Fruit fly (Drosophila melanogaster) whole organism, embryonic: ENCODE results near the gene mthl2.

ENCODE experiments used
- Atf3 ChIP-seq: fragments of 200-800 bp; sonication (Bioruptor generic); optimal IDR thresholded peaks from 3 replicates; lab custom pipeline; 2016; ENCODE audit warnings: missing biosample characterization, missing genetic modification characterization
- Blimp-1 ChIP-seq: fragments of 200-800 bp; sonication (Bioruptor generic); optimal IDR thresholded peaks from 3 replicates; lab custom pipeline; 2018; ENCODE audit warnings: missing biosample characterization, missing genetic modification characterization, mild to moderate bottlenecking, moderate library complexity, missing genetic modification reagents
- C15 ChIP-seq: fragments of 200-800 bp; sonication (Bioruptor generic); IDR thresholded peaks from 3 replicates; pipeline ENCODE4 v1.3.6; 2022; ENCODE audit warnings: missing biosample characterization, missing genetic modification characterization
- CG1024 ChIP-seq: fragments of 200-800 bp; sonication (Bioruptor generic); IDR thresholded peaks from 2 replicates; pipeline ENCODE4 v1.3.6; 2022; ENCODE audit warnings: missing biosample characterization, missing genetic modification characterization
- CG11093 ChIP-seq: fragments of 200-800 bp; sonication (Bioruptor generic); IDR thresholded peaks from 3 replicates; pipeline ENCODE4 v1.3.6; 2022; ENCODE audit warnings: missing biosample characterization, missing genetic modification characterization
- CG12104 ChIP-seq: fragments of 200-800 bp; sonication (Bioruptor generic); optimal IDR thresholded peaks from 3 replicates; lab custom pipeline; 2016; ENCODE audit warnings: missing biosample characterization, missing genetic modification characterization
- CG14667 ChIP-seq: fragments of 200-800 bp; sonication (Bioruptor generic); IDR thresholded peaks from 2 replicates; pipeline ENCODE4 v1.3.6; 2022; ENCODE audit warnings: missing biosample characterization, missing genetic modification characterization
- CG15011 ChIP-seq: fragments of 200-800 bp; sonication (Bioruptor generic); optimal IDR thresholded peaks from 3 replicates; lab custom pipeline; 2018; ENCODE audit warnings: missing biosample characterization, mild to moderate bottlenecking, missing genetic modification characterization
- CG15601 ChIP-seq: fragments of 200-800 bp; sonication (Bioruptor generic); optimal IDR thresholded peaks from 3 replicates; lab custom pipeline; 2019; ENCODE audit warnings: missing biosample characterization, mild to moderate bottlenecking, missing genetic modification characterization, moderate library complexity
- CG1603 ChIP-seq: fragments of 200-800 bp; sonication (Bioruptor generic); optimal IDR thresholded peaks from 2 replicates; lab custom pipeline; 2019; ENCODE audit warnings: missing biosample characterization, mild to moderate bottlenecking, missing genetic modification characterization, moderate library complexity
- CG2120 ChIP-seq: fragments of 200-800 bp; sonication (Bioruptor generic); optimal IDR thresholded peaks from 3 replicates; lab custom pipeline; 2016; ENCODE audit warnings: missing biosample characterization, missing genetic modification characterization
- CG2712 ChIP-seq: fragments of 200-800 bp; optimal IDR thresholded peaks from 3 replicates; lab custom pipeline; 2019; ENCODE audit warnings: missing biosample characterization, mild to moderate bottlenecking, missing genetic modification characterization, moderate library complexity
- CG33557 ChIP-seq: fragments of 200-800 bp; sonication (Bioruptor generic); optimal IDR thresholded peaks from 2 replicates; lab custom pipeline; 2019; ENCODE audit warnings: missing biosample characterization, mild to moderate bottlenecking, missing genetic modification characterization, moderate library complexity
- CG4617 ChIP-seq: fragments of 200-800 bp; sonication (Bioruptor generic); optimal IDR thresholded peaks from 3 replicates; lab custom pipeline; 2016; ENCODE audit warnings: missing biosample characterization, missing genetic modification characterization, borderline replicate concordance
- CG7372 ChIP-seq: fragments of 200-800 bp; sonication (Bioruptor generic); IDR thresholded peaks from 2 replicates; pipeline ENCODE4 v1.3.6; 2022; ENCODE audit warnings: missing biosample characterization, missing genetic modification characterization
- CG9797 ChIP-seq: fragments of 200-800 bp; sonication (Bioruptor generic); optimal IDR thresholded peaks from 3 replicates; lab custom pipeline; 2018; ENCODE audit warnings: missing biosample characterization, mild to moderate bottlenecking, missing genetic modification characterization
- Dll ChIP-seq: fragments of 200-800 bp; sonication (Bioruptor generic); IDR thresholded peaks from 4 replicates; pipeline ENCODE4 v1.3.6; 2022; ENCODE audit warnings: missing biosample characterization, missing genetic modification characterization; ENCODE audit not compliant: partially characterized antibody
- E2f1 ChIP-seq: fragments of 200-800 bp; sonication (Bioruptor generic); IDR thresholded peaks from 2 replicates; pipeline ENCODE4 v1.3.6; 2022; ENCODE audit warnings: missing biosample characterization, missing genetic modification characterization
- Elba2 ChIP-seq: fragments of 200-800 bp; sonication (Bioruptor generic); optimal IDR thresholded peaks from 3 replicates; lab custom pipeline; 2016; ENCODE audit warnings: missing biosample characterization, missing genetic modification characterization
- Ets65A ChIP-seq: fragments of 200-800 bp; sonication (Bioruptor generic); peaks from one replicate; lab custom pipeline; 2016; ENCODE audit warnings: missing biosample characterization, missing genetic modification characterization
- HHEX ChIP-seq: fragments of 200-800 bp; sonication (Bioruptor generic); optimal IDR thresholded peaks from 3 replicates; lab custom pipeline; 2017; ENCODE audit warnings: missing biosample characterization, mild to moderate bottlenecking, missing genetic modification characterization, missing genetic modification reagents
- Hmr ChIP-seq: fragments of 200-800 bp; sonication (Bioruptor generic); optimal IDR thresholded peaks from 3 replicates; lab custom pipeline; 2017; ENCODE audit warnings: mild to moderate bottlenecking, missing biosample characterization, missing genetic modification reagents, missing genetic modification characterization
- Hr39 ChIP-seq: fragments of >200 bp; optimal IDR thresholded peaks from 2 replicates; lab custom pipeline; 2017
- Hr51 ChIP-seq, 2 experiments: fragments of 200-800 bp; sonication (Bioruptor generic); optimal IDR thresholded peaks; 2 replicates in 1 of 2; 3 replicates in 1 of 2; lab custom pipeline; 2016 to 2018; ENCODE audit warnings: missing biosample characterization in 2 of 2, missing genetic modification characterization in 2 of 2, mild to moderate bottlenecking in 1 of 2, moderate library complexity in 1 of 2
- Hr78 ChIP-seq, 2 experiments: fragments of 200-800 bp in 1 of 2; fragments of >200 bp in 1 of 2; sonication (Bioruptor generic) in 1 of 2; optimal IDR thresholded peaks; 2 replicates each; lab custom pipeline; 2017 to 2019; ENCODE audit warnings: missing biosample characterization in 2 of 2, missing genetic modification characterization in 2 of 2, mild to moderate bottlenecking in 1 of 2, moderate library complexity in 1 of 2
- Jarid2 ChIP-seq: fragments of 200-800 bp; sonication (Bioruptor generic); optimal IDR thresholded peaks from 3 replicates; lab custom pipeline; 2017; ENCODE audit warnings: mild to moderate bottlenecking, missing biosample characterization, missing genetic modification reagents, missing genetic modification characterization
- NFAT ChIP-seq: fragments of 200-800 bp; sonication (Bioruptor generic); IDR thresholded peaks from 2 replicates; pipeline ENCODE4 v1.3.6; 2022; ENCODE audit warnings: missing biosample characterization, missing genetic modification characterization
- Opbp ChIP-seq: fragments of 200-800 bp; sonication (Bioruptor generic); IDR thresholded peaks from 3 replicates; pipeline ENCODE4 v1.3.6; 2022; ENCODE audit warnings: missing biosample characterization, missing genetic modification characterization; ENCODE audit not compliant: partially characterized antibody
- Pdp1 ChIP-seq, 2 experiments: fragments of 200-800 bp; sonication (Bioruptor generic); optimal IDR thresholded peaks; 3 replicates each; lab custom pipeline; 2016; ENCODE audit warnings: missing biosample characterization in 2 of 2, missing genetic modification characterization in 2 of 2, mild to moderate bottlenecking in 1 of 2, moderate library complexity in 1 of 2
- Poxn ChIP-seq: fragments of 200-800 bp; sonication (Bioruptor generic); IDR thresholded peaks from 2 replicates; pipeline ENCODE4 v1.3.6; 2022; ENCODE audit warnings: missing biosample characterization, missing genetic modification characterization
- Sox100B ChIP-seq: fragments of 200-800 bp; sonication (Bioruptor generic); optimal IDR thresholded peaks from 3 replicates; lab custom pipeline; 2018; ENCODE audit warnings: missing biosample characterization, mild to moderate bottlenecking, missing genetic modification characterization
- Trl ChIP-seq, 3 experiments: fragments of >200 bp in 2 of 3; fragments of 200-800 bp in 1 of 3; sonication (Bioruptor generic) in 1 of 3; optimal IDR thresholded peaks; 2 replicates in 1 of 3; 3 replicates in 2 of 3; lab custom pipeline; 2016 to 2017; ENCODE audit warnings: missing biosample characterization in 1 of 3, missing genetic modification characterization in 1 of 3
- Xbp1 ChIP-seq: fragments of 200-800 bp; sonication (Bioruptor generic); optimal IDR thresholded peaks from 3 replicates; lab custom pipeline; 2016; ENCODE audit warnings: missing biosample characterization, mild to moderate bottlenecking, missing genetic modification characterization
- chif ChIP-seq, 2 experiments: fragments of 200-800 bp; sonication (Bioruptor generic); optimal IDR thresholded peaks; 3 replicates each; lab custom pipeline; 2016; ENCODE audit warnings: missing biosample characterization in 2 of 2, missing genetic modification characterization in 2 of 2
- cwo ChIP-seq: fragments of 200-800 bp; sonication (Bioruptor generic); optimal IDR thresholded peaks from 3 replicates; lab custom pipeline; 2017; ENCODE audit warnings: missing biosample characterization, missing genetic modification characterization, mild to moderate bottlenecking, moderate library complexity, missing genetic modification reagents
- danr ChIP-seq: fragments of 200-800 bp; sonication (Bioruptor generic); IDR thresholded peaks from 2 replicates; pipeline ENCODE4 v1.3.6; 2022; ENCODE audit warnings: missing biosample characterization, missing genetic modification characterization
- dysf ChIP-seq: fragments of 200-800 bp; sonication (Bioruptor generic); IDR thresholded peaks from 3 replicates; pipeline ENCODE4 v1.3.6; 2022; ENCODE audit warnings: missing biosample characterization, missing genetic modification characterization
- emc ChIP-seq: fragments of 200-800 bp; sonication (Bioruptor generic); optimal IDR thresholded peaks from 2 replicates; lab custom pipeline; 2016; ENCODE audit warnings: missing biosample characterization, missing genetic modification characterization
- ind ChIP-seq: fragments of 200-800 bp; sonication (Bioruptor generic); optimal IDR thresholded peaks from 3 replicates; lab custom pipeline; 2016; ENCODE audit warnings: missing biosample characterization, missing genetic modification characterization
- kay ChIP-seq: fragments of 200-800 bp; sonication (Bioruptor generic); optimal IDR thresholded peaks from 2 replicates; lab custom pipeline; 2016; ENCODE audit warnings: missing biosample characterization, missing genetic modification characterization
- kni ChIP-seq: fragments of 200-800 bp; sonication (Bioruptor generic); optimal IDR thresholded peaks from 3 replicates; lab custom pipeline; 2017; ENCODE audit warnings: mild to moderate bottlenecking, missing biosample characterization, missing genetic modification reagents, missing genetic modification characterization
- lov ChIP-seq, 2 experiments: fragments of 200-800 bp in 1 of 2; fragments of >200 bp in 1 of 2; sonication (Bioruptor generic) in 1 of 2; IDR thresholded peaks in 1 of 2; optimal IDR thresholded peaks in 1 of 2; 2 replicates in 1 of 2; 3 replicates in 1 of 2; pipeline versions ENCODE4 v1.3.6 to Lab custom; 2017 to 2022; ENCODE audit warnings: missing biosample characterization in 1 of 2, missing genetic modification characterization in 1 of 2
- peb ChIP-seq: fragments of 200-800 bp; sonication (Bioruptor generic); IDR thresholded peaks from 2 replicates; pipeline ENCODE4 v1.3.6; 2022; ENCODE audit warnings: missing biosample characterization, missing genetic modification characterization
- phol ChIP-seq: fragments of 200-800 bp; sonication (Bioruptor generic); optimal IDR thresholded peaks from 3 replicates; lab custom pipeline; 2018; ENCODE audit warnings: missing biosample characterization, mild to moderate bottlenecking, missing genetic modification characterization, moderate library complexity
- sens ChIP-seq: fragments of 200-800 bp; sonication (Bioruptor generic); peaks from one replicate; lab custom pipeline; 2016; ENCODE audit warnings: missing biosample characterization, missing genetic modification characterization
- seq ChIP-seq: fragments of 200-800 bp; sonication (Bioruptor generic); IDR thresholded peaks from 2 replicates; pipeline ENCODE4 v1.3.6; 2022; ENCODE audit warnings: missing biosample characterization, missing genetic modification characterization
- vfl ChIP-seq: fragments of 200-800 bp; sonication (Bioruptor generic); optimal IDR thresholded peaks from 2 replicates; lab custom pipeline; 2016; ENCODE audit warnings: missing biosample characterization, missing genetic modification characterization
- vvl ChIP-seq: fragments of 200-800 bp; sonication (Bioruptor generic); IDR thresholded peaks from 2 replicates; pipeline ENCODE4 v1.3.6; 2022; ENCODE audit warnings: missing biosample characterization, missing genetic modification characterization
- wdn ChIP-seq: fragments of 200-800 bp; sonication (Bioruptor generic); IDR thresholded peaks from 2 replicates; pipeline ENCODE4 v1.3.6; 2022; ENCODE audit warnings: missing biosample characterization, missing genetic modification characterization

mthl2 gene

dm6 chr3L:5608128-5608527, 3.5 kb downstream of the mthl2 start, which contains the start of gene Eaf6 (continued):
- TF ChIP-seq kay (GFP tag; lab: Kevin White, UChicago) (no peak), Dll (peak; percentile 53; the same call in 2 of the 4 replicates), CG33557 (GFP tag; lab: Kevin White, UChicago) (no peak), phol (tag; lab: Kevin White, UChicago) (peak; percentile 30), emc (GFP tag; lab: Kevin White, UChicago) (no peak), danr (GFP tag; lab: Robert Waterston, UW) (no peak), wdn (GFP tag; lab: Robert Waterston, UW) (no peak), CG11093 (GFP tag; lab: Robert Waterston, UW) (no peak), CG2712 (tag; lab: Kevin White, UChicago) (peak; percentile 47), NFAT (GFP tag; lab: Robert Waterston, UW) (peak; percentile 13; the same call in 1 of the 2 replicates), CG15601 (tag; lab: Kevin White, UChicago) (no peak), Jarid2 (GFP tag; lab: Kevin White, UChicago) (no peak), CG9797 (GFP tag; lab: Kevin White, UChicago) (peak; percentile 56), Opbp (GFP tag; lab: Robert Waterston, UW) (no peak), Elba2 (GFP tag; lab: Kevin White, UChicago) (no peak), CG1603 (tag; lab: Kevin White, UChicago) (peak; percentile 33), ind (GFP tag; lab: Kevin White, UChicago) (no peak), dysf (no peak), vfl (GFP tag; lab: Kevin White, UChicago) (no peak), C15 (GFP tag; lab: Robert Waterston, UW) (no peak), Hr51 (GFP tag; optimal IDR thresholded peaks at IDR 0.05; lab: Kevin White, UChicago) (no peak), vvl (GFP tag; lab: Robert Waterston, UW) (peak; percentile 55; the same call in 1 of the 2 replicates), Hr78 (GFP tag; optimal IDR thresholded peaks at IDR 0.05; lab: Kevin White, UChicago) (no peak), Hr39 (lab: Kevin White, UChicago) (no peak), CG4617 (GFP tag; lab: Kevin White, UChicago) (peak; percentile 88), Xbp1 (no peak), CG1024 (GFP tag; lab: Robert Waterston, UW) (no peak), CG15011 (GFP tag; lab: Kevin White, UChicago) (no peak), CG2120 (no peak)
- TF ChIP-seq, all 482 proteins: peak for 64

- TF ChIP-seq Ets65A (GFP tag; lab: Kevin White, UChicago) = peak; percentile 82
- no peak for TF ChIP-seq Pdp1 (GFP tag; optimal IDR thresholded peaks at IDR 0.05; lab: Kevin White, UChicago)
- peak; percentile 4 for TF ChIP-seq CG33557 (GFP tag; lab: Kevin White, UChicago)
- no peak for TF ChIP-seq sens (GFP tag; lab: Kevin White, UChicago)
- no peak for TF ChIP-seq Sox100B (GFP tag; lab: Kevin White, UChicago)
- TF ChIP-seq CG14667 (GFP tag; lab: Robert Waterston, UW) = no peak
- peak; percentile 99 for TF ChIP-seq Blimp-1
- TF ChIP-seq Hmr (GFP tag; lab: Kevin White, UChicago) = no peak
- no peak for TF ChIP-seq CG12104 (GFP tag; lab: Kevin White, UChicago)
- TF ChIP-seq lov (optimal IDR thresholded peaks at IDR 0.05; lab: Kevin White, UChicago) = no peak
- 0 out of 3 replicates have a peak, but pooled peaks have one; percentile 29 for TF ChIP-seq lov (GFP tag; IDR thresholded peaks at IDR 0.05; lab: Robert Waterston, UW)
- no peak for TF ChIP-seq peb (GFP tag; lab: Robert Waterston, UW)
- peak in 1 of 2 experiments; percentile 27 for TF ChIP-seq Trl (optimal IDR thresholded peaks at IDR 0.05; lab: Kevin White, UChicago)
- TF ChIP-seq Trl (GFP tag; optimal IDR thresholded peaks at IDR 0.05; lab: Kevin White, UChicago) = no peak
- TF ChIP-seq E2f1 (GFP tag; lab: Robert Waterston, UW) = no peak
- no peak for TF ChIP-seq Poxn (GFP tag; lab: Robert Waterston, UW)
- TF ChIP-seq CG7372 = peak; percentile 76
- no peak for TF ChIP-seq chif (GFP tag; optimal IDR thresholded peaks at IDR 0.05; lab: Kevin White, UChicago)
- no peak for TF ChIP-seq seq (GFP tag; lab: Robert Waterston, UW)
- no peak for TF ChIP-seq cwo (GFP tag; lab: Kevin White, UChicago)
- TF ChIP-seq Atf3 (GFP tag; lab: Kevin White, UChicago) = no peak
- no peak for TF ChIP-seq HHEX (GFP tag; lab: Kevin White, UChicago)
- peak; percentile 44 for TF ChIP-seq kni (GFP tag; lab: Kevin White, UChicago)
Observed at dm6 chr3L:5608786-5609370, 4.3 kb downstream of the mthl2 start.
